Worm (Caenorhabditis elegans) whole organism, L1 larva: ENCODE measurements around the gene gur-3.
A peak's percentile ranks its signal among the peaks of the same experiment; 100 is the strongest.

ENCODE experiments used
- C16A3.4 ChIP-seq: fragments of 150-350 bp; optimal IDR thresholded peaks from 2 replicates; lab custom pipeline; 2014; ENCODE audit warnings: missing biosample characterization, missing genetic modification characterization
- Y116A8C.19 ChIP-seq: sonication (generic microtip); optimal IDR thresholded peaks from 2 replicates; lab custom pipeline; 2016; ENCODE audit warnings: missing compliant biosample characterization, missing genetic modification characterization, borderline replicate concordance
- aly-2 ChIP-seq: fragments of 150-350 bp; optimal IDR thresholded peaks from 2 replicates; lab custom pipeline; 2014; ENCODE audit warnings: missing biosample characterization, missing genetic modification characterization
- blmp-1 ChIP-seq: fragments of 150-350 bp; optimal IDR thresholded peaks from 2 replicates; lab custom pipeline; 2014; ENCODE audit warnings: missing biosample characterization, missing genetic modification characterization
- ceh-63 ChIP-seq: fragments of 200-800 bp; sonication (Bioruptor generic); optimal IDR thresholded peaks from 2 replicates; lab custom pipeline; 2018; ENCODE audit warnings: mild to moderate bottlenecking, missing genetic modification characterization, missing compliant biosample characterization
- ceh-8 ChIP-seq: fragments of 200-800 bp; sonication (Bioruptor generic); optimal IDR thresholded peaks from 2 replicates; lab custom pipeline; 2018; ENCODE audit warnings: mild to moderate bottlenecking, missing genetic modification characterization, moderate library complexity, missing compliant biosample characterization
- dpl-1 ChIP-seq, 3 experiments: fragments of 150-350 bp in 2 of 3; sonication (generic microtip) in 1 of 3; optimal IDR thresholded peaks; 2 replicates each; lab custom pipeline; 2014 to 2017; ENCODE audit warnings: missing biosample characterization in 3 of 3, missing genetic modification characterization in 3 of 3, missing genetic modification reagents in 3 of 3
- dsc-1 ChIP-seq: sonication (generic microtip); optimal IDR thresholded peaks from 2 replicates; lab custom pipeline; 2016; ENCODE audit warnings: mild to moderate bottlenecking, missing genetic modification characterization, missing compliant biosample characterization
- efl-1 ChIP-seq, 4 experiments: fragments of 150-350 bp; optimal IDR thresholded peaks in 3 of 4; peaks in 1 of 4; 1 replicate in 1 of 4; 2 replicates in 3 of 4; lab custom pipeline; 2014; ENCODE audit warnings: missing biosample characterization in 2 of 4, missing genetic modification characterization in 2 of 4, missing genetic modification reagents in 2 of 4
- efl-3 ChIP-seq: fragments of 200-800 bp; sonication (Bioruptor generic); optimal IDR thresholded peaks from 2 replicates; lab custom pipeline; 2018; ENCODE audit warnings: mild to moderate bottlenecking, missing genetic modification characterization, missing compliant biosample characterization
- elt-2 ChIP-seq: sonication (generic microtip); optimal IDR thresholded peaks from 2 replicates; lab custom pipeline; 2016; ENCODE audit warnings: missing genetic modification characterization, mild to moderate bottlenecking, inconsistent platforms, missing compliant biosample characterization, missing genetic modification reagents
- elt-3 ChIP-seq, 6 experiments: fragments of 150-350 bp in 1 of 6; sonication (generic microtip); optimal IDR thresholded peaks; 2 replicates each; lab custom pipeline; 2017 to 2018; ENCODE audit warnings: missing biosample characterization in 6 of 6, missing genetic modification characterization in 6 of 6, inconsistent platforms in 1 of 6
- hpl-2 ChIP-seq: fragments of 150-350 bp; optimal IDR thresholded peaks from 2 replicates; lab custom pipeline; 2014; ENCODE audit warnings: missing biosample characterization, missing genetic modification reagents, missing genetic modification characterization
- lin-13 ChIP-seq: fragments of 150-350 bp; optimal IDR thresholded peaks from 2 replicates; lab custom pipeline; 2014; ENCODE audit warnings: missing biosample characterization, missing genetic modification reagents, missing genetic modification characterization
- lin-14 ChIP-seq: fragments of 200-800 bp; sonication (Bioruptor generic); optimal IDR thresholded peaks from 2 replicates; lab custom pipeline; 2018; ENCODE audit warnings: mild to moderate bottlenecking, missing genetic modification characterization, moderate library complexity, missing compliant biosample characterization
- lin-35 ChIP-seq, 2 experiments: fragments of 150-350 bp; optimal IDR thresholded peaks; 2 replicates each; lab custom pipeline; 2014; ENCODE audit warnings: missing biosample characterization in 2 of 2, missing genetic modification characterization in 2 of 2, missing genetic modification reagents in 2 of 2
- lin-39 ChIP-seq: fragments of 150-350 bp; optimal IDR thresholded peaks from 2 replicates; lab custom pipeline; 2014; ENCODE audit warnings: missing biosample characterization, missing genetic modification reagents, missing genetic modification characterization
- lir-3 ChIP-seq: sonication (generic microtip); optimal IDR thresholded peaks from 2 replicates; lab custom pipeline; 2016; ENCODE audit warnings: mild to moderate bottlenecking, missing genetic modification characterization, moderate library complexity, missing compliant biosample characterization; ENCODE audit not compliant: poor library complexity
- lsy-2 ChIP-seq, 2 experiments: fragments of 150-350 bp; optimal IDR thresholded peaks; 2 replicates each; lab custom pipeline; 2014; ENCODE audit warnings: missing biosample characterization in 2 of 2, missing genetic modification characterization in 2 of 2
- mep-1 ChIP-seq: fragments of 150-350 bp; optimal IDR thresholded peaks from 2 replicates; lab custom pipeline; 2014; ENCODE audit warnings: missing biosample characterization, missing genetic modification characterization
- nhr-12 ChIP-seq: sonication (generic microtip); optimal IDR thresholded peaks from 2 replicates; lab custom pipeline; 2017; ENCODE audit warnings: missing biosample characterization, missing genetic modification characterization
- nhr-19 ChIP-seq: fragments of 200-800 bp; sonication (Bioruptor generic); conservative IDR thresholded peaks from 2 replicates; pipeline ENCODE4 v1.3.6; 2022; ENCODE audit warnings: missing genetic modification characterization, missing compliant biosample characterization
- nhr-20 ChIP-seq: sonication (generic microtip); optimal IDR thresholded peaks from 2 replicates; lab custom pipeline; 2016; ENCODE audit warnings: mild to moderate bottlenecking, missing genetic modification characterization, missing compliant biosample characterization
- nhr-47 ChIP-seq: sonication (generic microtip); optimal IDR thresholded peaks from 2 replicates; lab custom pipeline; 2016; ENCODE audit warnings: mild to moderate bottlenecking, missing genetic modification characterization, moderate library complexity, missing compliant biosample characterization
- nhr-71 ChIP-seq: sonication (generic microtip); optimal IDR thresholded peaks from 2 replicates; lab custom pipeline; 2016; ENCODE audit warnings: mild to moderate bottlenecking, missing genetic modification characterization, moderate library complexity, missing compliant biosample characterization
- nhr-77 ChIP-seq: fragments of 150-350 bp; optimal IDR thresholded peaks from 2 replicates; lab custom pipeline; 2014; ENCODE audit warnings: missing biosample characterization, missing genetic modification characterization
- pag-3 ChIP-seq: sonication (generic microtip); optimal IDR thresholded peaks from 2 replicates; lab custom pipeline; 2017; ENCODE audit warnings: missing genetic modification characterization, mild to moderate bottlenecking, missing compliant biosample characterization, antibody characterized with exemption, borderline replicate concordance; ENCODE audit not compliant: insufficient read depth
- rnt-1 ChIP-seq: sonication (generic microtip); optimal IDR thresholded peaks from 2 replicates; lab custom pipeline; 2016; ENCODE audit warnings: mild to moderate bottlenecking, missing genetic modification characterization, moderate library complexity, missing compliant biosample characterization
- snu-23 ChIP-seq: sonication (generic microtip); optimal IDR thresholded peaks from 2 replicates; lab custom pipeline; 2016; ENCODE audit warnings: missing genetic modification characterization, missing compliant biosample characterization
- swsn-7 ChIP-seq: sonication (generic microtip); optimal IDR thresholded peaks from 2 replicates; lab custom pipeline; 2016; ENCODE audit warnings: missing genetic modification characterization, missing compliant biosample characterization
- unc-130 ChIP-seq: fragments of 150-350 bp; optimal IDR thresholded peaks from 2 replicates; lab custom pipeline; 2017; ENCODE audit warnings: missing biosample characterization, missing genetic modification characterization, inconsistent platforms
- unc-62 ChIP-seq: fragments of 150-350 bp; optimal IDR thresholded peaks from 2 replicates; lab custom pipeline; 2014; ENCODE audit warnings: missing biosample characterization, missing genetic modification reagents, missing genetic modification characterization
- unc-86 ChIP-seq: sonication (generic microtip); optimal IDR thresholded peaks from 2 replicates; lab custom pipeline; 2016; ENCODE audit warnings: missing genetic modification characterization, missing compliant biosample characterization
- vab-15 ChIP-seq: sonication (generic microtip); optimal IDR thresholded peaks from 2 replicates; lab custom pipeline; 2017; ENCODE audit warnings: missing genotype, mild to moderate bottlenecking, missing genetic modification characterization, missing compliant biosample characterization
- xbp-1 ChIP-seq: sonication (generic microtip); optimal IDR thresholded peaks from 2 replicates; lab custom pipeline; 2016; ENCODE audit warnings: missing genetic modification characterization, missing compliant biosample characterization
- zag-1 ChIP-seq: fragments of 150-350 bp; optimal IDR thresholded peaks from 2 replicates; lab custom pipeline; 2014; ENCODE audit warnings: missing biosample characterization, missing genetic modification characterization
- zip-4 ChIP-seq: fragments of 200-800 bp; sonication (Bioruptor generic); optimal IDR thresholded peaks from 2 replicates; lab custom pipeline; 2018; ENCODE audit warnings: mild to moderate bottlenecking, missing genetic modification characterization, moderate library complexity, missing compliant biosample characterization
- ztf-11 ChIP-seq, 2 experiments: sonication (generic microtip); optimal IDR thresholded peaks; 2 replicates each; lab custom pipeline; 2016 to 2017; ENCODE audit warnings: missing genetic modification characterization in 2 of 2, missing biosample characterization in 1 of 2, missing compliant biosample characterization in 1 of 2

The gur-3 gene

ce11 chrX:10410539-10410938 is 4.4 kb upstream of the gur-3 start:
- TF ChIP-seq nhr-19 (GFP tag; lab: Robert Waterston, UW) (peak; percentile 7; the same call in 1 of the 2 replicates), nhr-71 (tag; lab: Kevin White, UChicago) (peak; percentile 56), lin-39 (tag; lab: Kevin White, UChicago) (peak; percentile 37), ceh-63 (GFP tag; lab: Kevin White, UChicago) (no peak), C16A3.4 (tag; lab: Kevin White, UChicago) (no peak), rnt-1 (peak; percentile 64), lin-14 (peak; percentile 74)

ce11 chrX:10406850-10407249 is 747 bp upstream of the gur-3 start, which contains the start of gene ZC504.1:
TSS of gene ZC504.1 (plus strand) at chrX:10407150.
- TF ChIP-seq efl-1 (optimal IDR thresholded peaks at IDR 0.05; lab: Kevin White, UChicago): no peak
- peak in 1 of 2 experiments; percentile 51 for TF ChIP-seq efl-1 (GFP tag; optimal IDR thresholded peaks at IDR 0.05 in 1 of 2; lab: Kevin White, UChicago)
- TF ChIP-seq dpl-1 (GFP tag; optimal IDR thresholded peaks at IDR 0.05; lab: Kevin White, UChicago): no peak

ce11 chrX:10404051-10404450 is 2.1 kb downstream of the gur-3 start:
- TF ChIP-seq pag-3 (no peak), elt-2 (tag; lab: Kevin White, UChicago) (no peak), nhr-47 (tag; lab: Kevin White, UChicago) (no peak), lir-3 (no peak), hpl-2 (GFP tag; lab: Kevin White, UChicago) (no peak), Y116A8C.19 (tag; lab: Kevin White, UChicago) (no peak), nhr-71 (tag; lab: Kevin White, UChicago) (no peak), unc-62 (GFP tag; lab: Kevin White, UChicago) (no peak), elt-3 (tag; optimal IDR thresholded peaks at IDR 0.05; lab: Kevin White, UChicago) (no peak), nhr-20 (no peak), lsy-2 (tag; optimal IDR thresholded peaks at IDR 0.05; lab: Kevin White, UChicago) (no peak), xbp-1 (tag; lab: Kevin White, UChicago) (no peak)

- peak; percentile 6 for TF ChIP-seq aly-2 (tag; lab: Kevin White, UChicago)
- no peak for TF ChIP-seq nhr-12 (tag; lab: Kevin White, UChicago)
Measured at ce11 chrX:10401118-10401517, 5.0 kb downstream of the gur-3 start.

DNA sequence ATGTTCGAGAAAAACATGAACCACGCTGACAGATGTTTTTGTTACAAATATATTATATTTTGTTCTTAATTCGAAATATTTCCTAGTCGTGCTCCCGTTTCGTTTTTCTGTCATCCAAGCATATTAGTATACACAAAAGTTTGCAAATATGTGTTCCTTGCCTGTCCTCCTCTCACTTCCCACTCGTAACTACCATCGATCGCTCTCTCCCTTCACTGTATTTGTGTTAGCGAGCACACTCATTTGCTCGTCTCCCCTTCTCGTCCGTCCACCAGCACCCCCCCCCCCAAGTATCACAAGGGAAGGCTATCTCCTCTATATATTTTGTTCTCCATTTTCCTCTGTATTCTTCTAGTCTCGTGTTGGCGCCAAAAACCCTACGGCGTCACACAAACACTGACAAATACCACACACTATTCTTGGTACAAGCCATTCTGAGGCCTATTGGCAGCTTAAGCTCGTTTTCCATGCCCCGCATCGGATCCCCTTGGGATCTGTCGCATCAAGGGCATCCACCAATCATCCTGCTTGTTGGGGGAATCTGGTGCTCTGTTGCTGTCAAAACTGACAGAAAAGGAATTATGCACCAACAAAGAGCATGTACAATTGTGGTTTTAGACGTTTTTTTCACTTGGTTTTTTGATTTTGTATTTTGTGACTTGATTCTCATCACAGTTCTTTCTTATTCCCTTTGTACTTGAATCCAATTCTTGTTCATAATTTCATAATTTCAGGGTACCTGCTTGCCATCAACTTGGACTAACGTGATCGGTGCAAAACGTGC is 9.4 kb downstream of the gur-3 start, which contains the start of gene pkn-1:
TSS of gene pkn-1 (plus strand) at position 734 of the 784 bp plus-strand sequence.
- TF ChIP-seq elt-2 (tag; lab: Kevin White, UChicago) (peak; percentile 9), lin-14 (peak; percentile 54), unc-130 (tag; lab: Kevin White, UChicago) (no peak), ceh-63 (GFP tag; lab: Kevin White, UChicago) (no peak), efl-1 (optimal IDR thresholded peaks at IDR 0.05; lab: Kevin White, UChicago) (no peak), efl-1 (GFP tag; optimal IDR thresholded peaks at IDR 0.05 in 1 of 2; lab: Kevin White, UChicago) (peak in 1 of 2 experiments; percentile 2)
- TF ChIP-seq, all 84 proteins: peak for 3

DNA sequence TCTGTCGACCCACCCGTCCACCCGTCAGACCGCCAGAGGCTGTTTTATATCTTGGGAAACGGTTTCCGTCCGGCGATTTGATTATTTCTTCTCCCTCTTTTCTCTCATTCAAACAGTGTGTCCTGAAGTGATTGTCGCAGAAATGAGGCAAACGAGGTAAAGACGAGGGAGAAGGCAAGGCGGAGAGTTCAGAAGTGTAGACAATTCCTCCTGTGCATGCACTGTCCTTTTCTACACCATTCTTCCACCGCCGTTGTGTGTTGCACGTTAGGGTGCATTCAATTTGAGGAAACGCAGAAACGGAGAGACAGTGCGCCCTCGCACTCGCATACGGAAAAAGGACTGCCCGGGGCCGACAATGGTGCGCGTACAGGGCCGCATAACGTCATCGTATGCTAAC is 10.4 kb downstream of the gur-3 start:
- no peak for TF ChIP-seq dsc-1 (tag; lab: Kevin White, UChicago)
- no peak for TF ChIP-seq aly-2 (tag; lab: Kevin White, UChicago)
- no peak for TF ChIP-seq unc-86
- TF ChIP-seq ztf-11 (tag; optimal IDR thresholded peaks at IDR 0.05; lab: Kevin White, UChicago): peak in 1 of 2 experiments; percentile 26
- TF ChIP-seq zag-1 (tag; lab: Kevin White, UChicago): no peak
- no peak for TF ChIP-seq vab-15 (tag; lab: Kevin White, UChicago)
- TF ChIP-seq lin-39 (tag; lab: Kevin White, UChicago): no peak
- TF ChIP-seq nhr-77 (tag; lab: Kevin White, UChicago): peak; percentile 21
- no peak for TF ChIP-seq dpl-1 (GFP tag; optimal IDR thresholded peaks at IDR 0.05; lab: Kevin White, UChicago)
- TF ChIP-seq snu-23 (GFP tag; lab: Kevin White, UChicago): peak; percentile 10
- no peak for TF ChIP-seq ceh-8
- peak; percentile 3 for TF ChIP-seq swsn-7 (tag; lab: Kevin White, UChicago)
- no peak for TF ChIP-seq unc-130 (tag; lab: Kevin White, UChicago)
- no peak for TF ChIP-seq lin-13 (GFP tag; lab: Kevin White, UChicago)
- TF ChIP-seq zip-4 (GFP tag; lab: Kevin White, UChicago): no peak
- TF ChIP-seq blmp-1 (tag; lab: Kevin White, UChicago): peak; percentile 47
- TF ChIP-seq mep-1: peak; percentile 58
- TF ChIP-seq nhr-71 (tag; lab: Kevin White, UChicago): peak; percentile 6
- peak in 1 of 2 experiments; percentile 13 for TF ChIP-seq lin-35 (GFP tag; optimal IDR thresholded peaks at IDR 0.05; lab: Kevin White, UChicago)
- no peak for TF ChIP-seq efl-3 (GFP tag; lab: Kevin White, UChicago)
- TF ChIP-seq lin-14: peak; percentile 61
